Worm (Caenorhabditis elegans): ENCODE measurements around the gene ZK938.10.

ZK938.10 gene

DNA sequence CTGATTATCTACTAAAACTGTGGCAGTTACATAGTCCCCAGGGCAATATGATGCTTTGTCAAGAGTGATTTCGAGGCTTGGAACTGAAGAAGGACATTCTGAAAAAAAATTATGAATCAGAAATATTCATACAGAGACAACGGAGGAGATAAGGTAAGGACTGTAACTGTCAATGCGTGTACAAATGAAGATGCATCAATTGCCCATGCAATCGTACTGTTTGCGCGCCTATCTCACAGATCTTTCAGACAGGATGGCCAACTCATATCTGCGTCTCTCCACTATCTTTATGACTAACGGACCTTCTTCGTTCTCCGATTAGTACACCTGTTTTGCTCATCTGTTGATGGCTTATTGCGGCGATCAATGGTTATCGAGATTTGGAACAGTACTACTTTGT lies 10.5 kb downstream of the ZK938.10 start, which contains the start of gene ZK938.11:
Gene ZK938.11 (minus strand): TSS at position 101 of the 400 bp plus-strand sequence.
- TF ChIP-seq hlh-17 (GFP tag; optimal IDR thresholded peaks at IDR 0.05; ENCODE audit: borderline replicate concordance): no peak
- no peak for TF ChIP-seq mab-9 (GFP tag; IDR thresholded peaks at IDR 0.05)
- TF ChIP-seq ceh-82 (tag; optimal IDR thresholded peaks at IDR 0.05): no peak
- no peak for TF ChIP-seq nhr-90 (tag; optimal IDR thresholded peaks at IDR 0.05; ENCODE audit: poor library complexity)
- TF ChIP-seq dpl-1 (GFP tag; optimal IDR thresholded peaks at IDR 0.05): no peak
- TF ChIP-seq irx-1 (tag; optimal IDR thresholded peaks at IDR 0.05): no peak
- no peak for TF ChIP-seq ces-1 (GFP tag; optimal IDR thresholded peaks at IDR 0.05)
- no peak for TF ChIP-seq nhr-28 (tag; optimal IDR thresholded peaks at IDR 0.05)

DNA sequence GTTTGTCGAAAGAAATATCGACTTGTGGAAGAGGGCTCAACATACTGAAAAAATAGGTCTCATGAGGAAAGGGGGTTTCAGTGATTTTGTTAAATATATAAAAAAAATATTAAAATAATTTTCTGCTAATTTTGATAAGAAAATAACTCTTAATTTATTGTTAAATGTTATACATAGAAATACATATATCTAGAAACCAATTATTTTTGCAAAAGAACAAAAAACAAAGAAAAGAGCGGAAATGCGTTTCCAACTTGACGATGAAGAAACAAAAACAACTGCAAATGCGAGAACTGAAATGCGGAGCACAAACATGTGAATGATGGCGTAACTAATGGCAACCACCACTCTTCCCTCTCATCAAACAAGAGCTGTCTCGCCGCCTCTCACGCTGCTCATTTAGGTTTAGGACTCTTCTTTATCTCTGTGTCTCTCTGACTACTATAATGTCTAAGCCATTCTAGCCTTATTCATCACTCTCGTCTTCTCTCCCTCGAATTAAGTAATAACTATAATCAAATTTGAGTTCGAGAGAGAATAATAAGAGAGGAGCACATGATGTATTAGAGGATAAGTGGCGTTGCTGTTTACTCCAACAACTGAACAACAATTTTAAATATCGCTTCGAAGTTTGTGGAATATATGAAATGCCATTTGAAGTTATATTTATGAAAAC lies 12.4 kb downstream of the ZK938.10 start, which contains the start of gene arrd-4:
Gene arrd-4 (minus strand): TSS at position 51 of the 676 bp plus-strand sequence.
- TF ChIP-seq ceh-8 (GFP tag; optimal IDR thresholded peaks at IDR 0.05): peak; percentile 87
- TF ChIP-seq fkh-8 (tag; optimal IDR thresholded peaks at IDR 0.05): peak; percentile 88
- peak; percentile 47 for TF ChIP-seq pax-3 (tag; optimal IDR thresholded peaks at IDR 0.05)
- no peak for TF ChIP-seq fkh-4 (tag; optimal IDR thresholded peaks at IDR 0.05; ENCODE audit: borderline replicate concordance)
- TF ChIP-seq snpc-4 (tag; optimal IDR thresholded peaks at IDR 0.05): no peak
- TF ChIP-seq swsn-7 (tag; optimal IDR thresholded peaks at IDR 0.05): peak; percentile 1
- peak; percentile 4 for TF ChIP-seq egl-13 (tag; optimal IDR thresholded peaks at IDR 0.05)

- TF ChIP-seq ceh-63 (GFP tag; optimal IDR thresholded peaks at IDR 0.05): no peak
- TF ChIP-seq nhr-19 (GFP tag; conservative IDR thresholded peaks at IDR 0.05): no peak
- TF ChIP-seq grh-1 (GFP tag; IDR thresholded peaks at IDR 0.05): no peak
- TF ChIP-seq nhr-237 (tag; optimal IDR thresholded peaks at IDR 0.05): no peak
- no peak for TF ChIP-seq lin-15B (tag; optimal IDR thresholded peaks at IDR 0.05)
Observed at ce11 chrII:9835958-9836357, 14.9 kb downstream of the ZK938.10 start.

ce11 chrII:9834921-9835320 lies 15.9 kb downstream of the ZK938.10 start, which contains the start of gene arrd-5:
TSS of gene arrd-5 (plus strand) at chrII:9835221.
- TF ChIP-seq unc-130 (tag; optimal IDR thresholded peaks at IDR 0.05): no peak

ce11 chrII:9833855-9834254 lies 17.0 kb downstream of the ZK938.10 start, which contains the start of gene ZK938.3:
TSS of gene ZK938.3 (minus strand) at chrII:9833955.
- no peak for TF ChIP-seq blmp-1 (tag; optimal IDR thresholded peaks at IDR 0.05)
- TF ChIP-seq nhr-28 (tag; optimal IDR thresholded peaks at IDR 0.05): no peak

DNA sequence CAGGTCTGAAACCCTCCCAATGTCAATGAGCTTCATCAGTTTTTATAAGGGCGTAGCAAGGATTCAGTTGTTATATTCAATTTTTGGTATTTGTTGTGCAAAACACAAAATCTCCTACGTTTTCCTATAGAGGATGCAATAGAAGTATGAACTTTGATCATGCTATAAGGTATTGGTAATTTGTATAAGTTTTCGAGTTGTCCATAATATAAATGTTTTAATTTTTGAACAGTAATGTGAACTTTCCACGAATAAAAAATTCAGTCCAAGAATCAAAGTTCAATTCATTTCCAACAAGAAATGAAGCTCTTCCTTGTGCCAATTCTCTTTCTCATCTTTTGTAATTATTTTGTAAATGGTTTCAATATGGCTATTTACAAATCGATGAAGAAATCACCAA lies 19.8 kb downstream of the ZK938.10 start, which contains the start of gene ZK938.12:
Gene ZK938.12 (plus strand): TSS at position 301 of the 400 bp plus-strand sequence.
- TF ChIP-seq unc-30 (tag; optimal IDR thresholded peaks at IDR 0.05): no peak
- no peak for TF ChIP-seq ztf-11 (tag; optimal IDR thresholded peaks at IDR 0.05)

DNA sequence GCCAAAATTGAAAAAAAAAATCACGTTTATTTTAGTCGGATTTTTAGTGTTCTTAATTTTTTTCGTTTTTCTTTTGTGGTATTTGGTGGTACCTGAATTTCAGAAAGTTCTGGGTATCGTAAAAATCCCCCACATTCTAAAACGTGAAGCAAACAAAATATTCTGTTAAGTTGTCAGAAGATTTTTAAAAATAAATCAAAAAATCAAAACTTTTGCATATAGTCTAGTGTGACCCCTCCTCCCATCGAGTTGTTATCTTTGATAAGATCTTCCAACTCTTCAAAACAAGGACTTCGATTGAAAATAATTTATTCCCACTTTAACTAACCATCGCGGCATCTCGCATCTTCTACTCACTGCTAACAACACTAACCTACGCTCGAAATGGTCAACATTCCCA lies 21.7 kb downstream of the ZK938.10 start, which contains the start of gene ZK938.1:
Gene ZK938.1 (plus strand): TSS at position 301 of the 400 bp plus-strand sequence.
- TF ChIP-seq unc-98 (GFP tag; IDR thresholded peaks at IDR 0.05): no peak
- TF ChIP-seq aha-1 (tag; optimal IDR thresholded peaks at IDR 0.05): no peak
- no peak for TF ChIP-seq efl-1 (optimal IDR thresholded peaks at IDR 0.05)
- peak in 1 of 2 experiments; percentile 25 for TF ChIP-seq efl-1 (GFP tag; optimal IDR thresholded peaks at IDR 0.05 in 1 of 2)

Data from whole organism, L1 larva.